Worm (Caenorhabditis elegans): ENCODE measurements around the gene mnk-1.

ce11 chrII:10510242-10510641 is 44.6 kb downstream of the mnk-1 start, which contains the start of gene F59B10.3:
- TF ChIP-seq hmg-4 (GFP tag; optimal IDR thresholded peaks at IDR 0.05) (no peak), ama-1 (optimal IDR thresholded peaks at IDR 0.05) (no peak), ceh-13 (GFP tag; optimal IDR thresholded peaks at IDR 0.05) (no peak), flt-1 (GFP tag; IDR thresholded peaks at IDR 0.05) (no peak), pes-1 (GFP tag; IDR thresholded peaks at IDR 0.05) (no peak), tra-4 (tag; optimal IDR thresholded peaks at IDR 0.05) (no peak)

Data from whole organism, early embryonic.